Fruit fly (Drosophila melanogaster) whole organism, embryonic: ENCODE data around the gene CG12446.
A peak's percentile ranks its signal among the peaks of the same experiment; 100 is the strongest.

ENCODE experiments used
- Atf6 ChIP-seq: fragments of 200-800 bp; sonication (Bioruptor generic); IDR thresholded peaks from 2 replicates; pipeline ENCODE4 v1.3.6; 2022; ENCODE audit warnings: missing biosample characterization, missing genetic modification characterization
- Awh ChIP-seq: fragments of 200-800 bp; sonication (Bioruptor generic); IDR thresholded peaks from 2 replicates; pipeline ENCODE4, ENCODE4 v1.3.6; 2022; ENCODE audit warnings: missing biosample characterization, missing genetic modification characterization
- CG10543 ChIP-seq: fragments of 200-800 bp; sonication (Bioruptor generic); optimal IDR thresholded peaks from 3 replicates; lab custom pipeline; 2017; ENCODE audit warnings: missing biosample characterization, mild to moderate bottlenecking, missing genetic modification characterization, moderate library complexity
- CG12236 ChIP-seq: fragments of 200-800 bp; sonication (Bioruptor generic); optimal IDR thresholded peaks from 2 replicates; lab custom pipeline; 2016; ENCODE audit warnings: missing biosample characterization, missing genetic modification characterization
- CG12769 ChIP-seq: fragments of 200-800 bp; sonication (Bioruptor generic); optimal IDR thresholded peaks from 2 replicates; lab custom pipeline; 2019; ENCODE audit warnings: missing biosample characterization, mild to moderate bottlenecking, missing genetic modification characterization, moderate library complexity
- CG13424 ChIP-seq: fragments of 200-800 bp; sonication (Bioruptor generic); optimal IDR thresholded peaks from 2 replicates; lab custom pipeline; 2019; ENCODE audit warnings: missing biosample characterization, mild to moderate bottlenecking, missing genetic modification characterization, moderate library complexity
- CG14965 ChIP-seq: fragments of 200-800 bp; sonication (Bioruptor generic); optimal IDR thresholded peaks from 2 replicates; lab custom pipeline; 2016; ENCODE audit warnings: missing biosample characterization, missing genetic modification characterization, borderline replicate concordance
- CG1529 ChIP-seq: fragments of 200-800 bp; sonication (Bioruptor generic); optimal IDR thresholded peaks from 3 replicates; lab custom pipeline; 2018; ENCODE audit warnings: missing biosample characterization, missing genetic modification characterization
- CG15479 ChIP-seq: fragments of 200-800 bp; sonication (Bioruptor generic); optimal IDR thresholded peaks from 3 replicates; lab custom pipeline; 2019; ENCODE audit warnings: missing biosample characterization, mild to moderate bottlenecking, missing genetic modification characterization, moderate library complexity
- CG1647 ChIP-seq: fragments of 200-800 bp; sonication (Bioruptor generic); optimal IDR thresholded peaks from 3 replicates; lab custom pipeline; 2016; ENCODE audit warnings: missing biosample characterization, missing genetic modification characterization
- CG16815 ChIP-seq: fragments of 200-800 bp; sonication (Bioruptor generic); optimal IDR thresholded peaks from 3 replicates; lab custom pipeline; 2017; ENCODE audit warnings: missing biosample characterization, mild to moderate bottlenecking, missing genetic modification characterization
- CG16863 ChIP-seq: fragments of 200-800 bp; sonication (Bioruptor generic); optimal IDR thresholded peaks from 3 replicates; lab custom pipeline; 2016; ENCODE audit warnings: missing biosample characterization, missing genetic modification characterization
- CG18619 ChIP-seq: fragments of 200-800 bp; sonication (Bioruptor generic); optimal IDR thresholded peaks from 3 replicates; lab custom pipeline; 2017; ENCODE audit warnings: missing biosample characterization, mild to moderate bottlenecking, missing genetic modification characterization
- CG2202 ChIP-seq: fragments of 200-800 bp; sonication (Bioruptor generic); optimal IDR thresholded peaks from 2 replicates; lab custom pipeline; 2018; ENCODE audit warnings: missing biosample characterization, mild to moderate bottlenecking, missing genetic modification characterization
- CG31365 ChIP-seq: fragments of 200-800 bp; sonication (Bioruptor generic); optimal IDR thresholded peaks from 2 replicates; lab custom pipeline; 2018; ENCODE audit warnings: missing biosample characterization, mild to moderate bottlenecking, missing genetic modification characterization
- CG4820 ChIP-seq: fragments of 200-800 bp; sonication (Bioruptor generic); optimal IDR thresholded peaks from 3 replicates; lab custom pipeline; 2016; ENCODE audit warnings: missing biosample characterization, missing genetic modification characterization
- CG5180 ChIP-seq: fragments of 200-800 bp; sonication (Bioruptor generic); optimal IDR thresholded peaks from 3 replicates; lab custom pipeline; 2017; ENCODE audit warnings: missing biosample characterization, missing genetic modification characterization, mild to moderate bottlenecking, moderate library complexity, missing genetic modification reagents
- CG6683 ChIP-seq: fragments of 200-800 bp; sonication (Bioruptor generic); optimal IDR thresholded peaks from 2 replicates; lab custom pipeline; 2017; ENCODE audit warnings: missing biosample characterization, mild to moderate bottlenecking, missing genetic modification characterization, missing genetic modification reagents
- CG7745 ChIP-seq: fragments of 200-800 bp; sonication (Bioruptor generic); optimal IDR thresholded peaks from 2 replicates; lab custom pipeline; 2018; ENCODE audit warnings: missing biosample characterization, mild to moderate bottlenecking, missing genetic modification characterization, moderate library complexity
- CG7786 ChIP-seq: fragments of 200-800 bp; sonication (Bioruptor generic); optimal IDR thresholded peaks from 2 replicates; lab custom pipeline; 2016; ENCODE audit warnings: missing biosample characterization, missing genetic modification characterization
- CG8290 ChIP-seq, 3 experiments: fragments of 200-800 bp; sonication (Bioruptor generic); optimal IDR thresholded peaks; 2 replicates each; lab custom pipeline; 2016 to 2019; ENCODE audit warnings: missing biosample characterization in 3 of 3, missing genetic modification characterization in 3 of 3, mild to moderate bottlenecking in 2 of 3, moderate library complexity in 1 of 3
- CkIIα-i1 ChIP-seq: fragments of 200-800 bp; sonication (Bioruptor generic); IDR thresholded peaks from 2 replicates; pipeline ENCODE4 v1.3.6; 2022; ENCODE audit warnings: missing biosample characterization, missing genetic modification characterization
- H15 ChIP-seq: fragments of 200-800 bp; sonication (Bioruptor generic); IDR thresholded peaks from 3 replicates; pipeline ENCODE4 v1.3.6; 2022; ENCODE audit warnings: missing biosample characterization, missing genetic modification characterization
- HHEX ChIP-seq: fragments of 200-800 bp; sonication (Bioruptor generic); optimal IDR thresholded peaks from 3 replicates; lab custom pipeline; 2017; ENCODE audit warnings: missing biosample characterization, mild to moderate bottlenecking, missing genetic modification characterization, missing genetic modification reagents
- Jarid2 ChIP-seq: fragments of 200-800 bp; sonication (Bioruptor generic); optimal IDR thresholded peaks from 3 replicates; lab custom pipeline; 2017; ENCODE audit warnings: mild to moderate bottlenecking, missing biosample characterization, missing genetic modification reagents, missing genetic modification characterization
- MTF-1 ChIP-seq: fragments of 200-800 bp; sonication (Bioruptor generic); optimal IDR thresholded peaks from 2 replicates; lab custom pipeline; 2018; ENCODE audit warnings: missing biosample characterization, mild to moderate bottlenecking, missing genetic modification characterization, borderline replicate concordance
- Max ChIP-seq: fragments of 200-800 bp; sonication (Bioruptor generic); optimal IDR thresholded peaks from 2 replicates; lab custom pipeline; 2016; ENCODE audit warnings: missing biosample characterization, mild to moderate bottlenecking, missing genetic modification characterization
- Meics ChIP-seq: fragments of 200-800 bp; sonication (Bioruptor generic); optimal IDR thresholded peaks from 2 replicates; lab custom pipeline; 2017; ENCODE audit warnings: missing biosample characterization, mild to moderate bottlenecking, missing genetic modification characterization
- Optix ChIP-seq: fragments of 200-800 bp; sonication (Bioruptor generic); IDR thresholded peaks from 3 replicates; pipeline ENCODE4 v1.3.6; 2022; ENCODE audit warnings: missing biosample characterization, missing genetic modification characterization
- Trl ChIP-seq, 3 experiments: fragments of >200 bp in 2 of 3; fragments of 200-800 bp in 1 of 3; sonication (Bioruptor generic) in 1 of 3; optimal IDR thresholded peaks; 2 replicates in 1 of 3; 3 replicates in 2 of 3; lab custom pipeline; 2016 to 2017; ENCODE audit warnings: missing biosample characterization in 1 of 3, missing genetic modification characterization in 1 of 3
- ap ChIP-seq: fragments of 200-800 bp; sonication (Bioruptor generic); IDR thresholded peaks from 2 replicates; pipeline ENCODE4 v1.3.6; 2022; ENCODE audit warnings: missing biosample characterization, missing genetic modification characterization
- ci ChIP-seq: fragments of 200-800 bp; sonication (Bioruptor generic); IDR thresholded peaks from 3 replicates; pipeline ENCODE4 v1.3.6; 2022; ENCODE audit warnings: missing biosample characterization, missing genetic modification characterization
- crol ChIP-seq: fragments of 200-800 bp; sonication (Bioruptor generic); IDR thresholded peaks from 2 replicates; pipeline ENCODE4 v1.3.6; 2022; ENCODE audit warnings: missing biosample characterization, missing genetic modification characterization
- grn ChIP-seq: fragments of 200-800 bp; sonication (Bioruptor generic); optimal IDR thresholded peaks from 3 replicates; lab custom pipeline; 2017; ENCODE audit warnings: missing biosample characterization, missing genetic modification characterization
- hbn ChIP-seq: fragments of 200-800 bp; sonication (Bioruptor generic); IDR thresholded peaks from 2 replicates; pipeline ENCODE4 v1.3.6; 2022; ENCODE audit warnings: missing biosample characterization, missing genetic modification characterization; ENCODE audit not compliant: partially characterized antibody
- hkb ChIP-seq, 2 experiments: fragments of 200-800 bp in 1 of 2; fragments of >200 bp in 1 of 2; sonication (Bioruptor generic) in 1 of 2; IDR thresholded peaks in 1 of 2; optimal IDR thresholded peaks in 1 of 2; 2 replicates each; pipeline versions ENCODE4 v1.3.6 to Lab custom; 2017 to 2022; ENCODE audit warnings: missing biosample characterization in 1 of 2, missing genetic modification characterization in 1 of 2
- lab ChIP-seq: fragments of 200-800 bp; sonication (Bioruptor generic); optimal IDR thresholded peaks from 3 replicates; lab custom pipeline; 2017; ENCODE audit warnings: missing biosample characterization, missing genetic modification characterization, mild to moderate bottlenecking, moderate library complexity, missing genetic modification reagents
- nau ChIP-seq: fragments of 200-800 bp; sonication (Bioruptor generic); optimal IDR thresholded peaks from 3 replicates; lab custom pipeline; 2017; ENCODE audit warnings: missing biosample characterization, mild to moderate bottlenecking, missing genetic modification characterization, missing genetic modification reagents
- oc ChIP-seq: fragments of 200-800 bp; sonication (Bioruptor generic); optimal IDR thresholded peaks from 2 replicates; lab custom pipeline; 2018; ENCODE audit warnings: missing biosample characterization, mild to moderate bottlenecking, missing genetic modification characterization, moderate library complexity
- odd ChIP-seq: fragments of 200-800 bp; sonication (Bioruptor generic); optimal IDR thresholded peaks from 2 replicates; lab custom pipeline; 2017; ENCODE audit warnings: missing biosample characterization, mild to moderate bottlenecking, missing genetic modification characterization
- pan ChIP-seq, 4 experiments: fragments of >200 bp in 3 of 4; fragments of 200-800 bp in 1 of 4; sonication (Bioruptor generic) in 1 of 4; optimal IDR thresholded peaks in 3 of 4; IDR thresholded peaks in 1 of 4; 2 replicates each; pipeline versions ENCODE4 v1.3.6 to Lab custom; 2017 to 2022; ENCODE audit warnings: missing biosample characterization in 2 of 4, missing genetic modification characterization in 2 of 4, mixed read lengths in 1 of 4
- tup ChIP-seq: fragments of 200-800 bp; sonication (Bioruptor generic); optimal IDR thresholded peaks from 2 replicates; lab custom pipeline; 2016; ENCODE audit warnings: missing biosample characterization, mild to moderate bottlenecking, missing genetic modification characterization, moderate library complexity

Gene CG12446

dm6 chrX:22837338-22837737, 25.6 kb upstream of the CG12446 start (continued):
- TF ChIP-seq Jarid2 (GFP tag; lab: Kevin White, UChicago): peak; percentile 3
- peak; percentile 18 for TF ChIP-seq CG6683 (GFP tag; lab: Kevin White, UChicago)
- peak; percentile 8 for TF ChIP-seq CG14965
- no peak for TF ChIP-seq CG12236 (GFP tag; lab: Kevin White, UChicago)
- 0 out of 3 replicates have a peak, but pooled peaks have one; percentile 22 for TF ChIP-seq H15 (GFP tag; lab: Robert Waterston, UW)
- peak; percentile 34 for TF ChIP-seq CG2202 (tag; lab: Kevin White, UChicago)
- peak; percentile 65 for TF ChIP-seq nau (GFP tag; lab: Kevin White, UChicago)
- peak; percentile 20 for TF ChIP-seq CG31365 (tag; lab: Kevin White, UChicago)
- peak; percentile 39 for TF ChIP-seq CG5180 (GFP tag; lab: Kevin White, UChicago)
- TF ChIP-seq CG15479 (GFP tag; lab: Kevin White, UChicago): peak; percentile 5
- peak; percentile 31 for TF ChIP-seq CG7786 (GFP tag; lab: Kevin White, UChicago)
- no peak for TF ChIP-seq CG16815
- peak; percentile 53; the same call in 1 of the 2 replicates for TF ChIP-seq ap (GFP tag; lab: Robert Waterston, UW)
- TF ChIP-seq Meics (GFP tag; lab: Kevin White, UChicago): peak; percentile 17
- TF ChIP-seq lab (GFP tag; lab: Kevin White, UChicago): peak; percentile 71
- TF ChIP-seq Optix: 0 out of 3 replicates have a peak, but pooled peaks have one; percentile 34
- TF ChIP-seq CG1647 (GFP tag; lab: Kevin White, UChicago): peak; percentile 12
- peak; percentile 77 for TF ChIP-seq ci (GFP tag; lab: Robert Waterston, UW)
- no peak for TF ChIP-seq CkIIα-i1
- peak; percentile 38 for TF ChIP-seq odd (GFP tag; lab: Kevin White, UChicago)
- peak; percentile 35; the same call in 1 of the 2 replicates for TF ChIP-seq Atf6
- TF ChIP-seq MTF-1 (GFP tag; lab: Kevin White, UChicago): peak; percentile 34
- peak; percentile 32 for TF ChIP-seq CG16863
- TF ChIP-seq tup (GFP tag; lab: Kevin White, UChicago): peak; percentile 30
- TF ChIP-seq pan (optimal IDR thresholded peaks at IDR 0.05; lab: Kevin White, UChicago): no peak
- TF ChIP-seq pan (GFP tag; optimal IDR thresholded peaks at IDR 0.05 in 1 of 2, IDR thresholded peaks at IDR 0.05 in 1 of 2): no peak
- TF ChIP-seq oc: peak; percentile 12
- TF ChIP-seq CG18619 (GFP tag; lab: Kevin White, UChicago): peak; percentile 33
- TF ChIP-seq hkb (optimal IDR thresholded peaks at IDR 0.05; lab: Kevin White, UChicago): no peak
- TF ChIP-seq hkb (GFP tag; IDR thresholded peaks at IDR 0.05; lab: Robert Waterston, UW): peak; percentile 66
- peak; percentile 35 for TF ChIP-seq grn (GFP tag; lab: Kevin White, UChicago)
- TF ChIP-seq HHEX (GFP tag; lab: Kevin White, UChicago): peak; percentile 36
- no peak for TF ChIP-seq Trl (optimal IDR thresholded peaks at IDR 0.05; lab: Kevin White, UChicago)
- TF ChIP-seq Trl (GFP tag; optimal IDR thresholded peaks at IDR 0.05; lab: Kevin White, UChicago): peak; percentile 29
- TF ChIP-seq Max (GFP tag; lab: Kevin White, UChicago): no peak
- peak; percentile 3 for TF ChIP-seq CG12769 (tag; lab: Kevin White, UChicago)
- TF ChIP-seq crol: 0 out of 2 replicates have a peak, but pooled peaks have one; percentile 17
- peak; percentile 18 for TF ChIP-seq CG13424
- TF ChIP-seq Awh (GFP tag; lab: Robert Waterston, UW): peak; percentile 72; the same call in 1 of the 2 replicates
- peak; percentile 48 for TF ChIP-seq CG10543 (GFP tag; lab: Kevin White, UChicago)
- TF ChIP-seq CG7745: no peak
- no peak for TF ChIP-seq hbn
- no peak for TF ChIP-seq CG4820 (GFP tag; lab: Kevin White, UChicago)
- TF ChIP-seq CG8290 (GFP tag; optimal IDR thresholded peaks at IDR 0.05; lab: Kevin White, UChicago): no peak
- TF ChIP-seq CG8290 (tag; optimal IDR thresholded peaks at IDR 0.05; lab: Kevin White, UChicago): peak in 1 of 2 experiments; percentile 35
- TF ChIP-seq CG1529 (GFP tag; lab: Kevin White, UChicago): peak; percentile 47
